Worm (Caenorhabditis elegans) whole organism, L4/young adult: ENCODE results near the gene rbbp-5.

Experiments used
- W03F9.2 ChIP-seq: fragments of 150-350 bp; optimal IDR thresholded peaks from 2 replicates; lab custom pipeline; 2014; ENCODE audit warnings: missing biosample characterization, missing genetic modification characterization
- him-1 ChIP-seq: sonication (generic microtip); optimal IDR thresholded peaks from 2 replicates; lab custom pipeline; 2016; ENCODE audit warnings: missing genotype, missing genetic modification reagents, missing genetic modification characterization, missing compliant biosample characterization

DNA sequence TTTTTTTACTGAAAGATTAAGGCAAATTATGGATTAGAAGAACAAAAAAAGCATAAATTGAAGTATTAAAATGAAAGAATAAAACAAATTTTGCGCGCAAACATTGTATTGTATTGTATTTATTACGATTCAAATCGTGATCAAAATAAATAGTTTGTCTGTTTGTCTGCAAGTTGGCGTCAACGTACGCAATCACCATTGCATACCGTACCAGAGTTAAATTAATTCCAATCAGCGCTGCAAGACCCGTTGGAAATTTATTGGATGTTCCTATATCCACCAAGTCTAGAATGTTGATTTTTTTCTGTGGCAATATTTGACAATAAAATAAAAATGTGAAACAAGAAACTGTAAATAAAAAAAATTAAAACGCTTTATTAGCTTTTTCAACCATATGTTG, 15.6 kb downstream of the rbbp-5 start, which contains the start of gene heri-1:
- no peak for TF ChIP-seq W03F9.2
- TF ChIP-seq him-1 (tag; lab: Kevin White, UChicago), result no peak
